Worm (Caenorhabditis elegans) whole organism, L2 larva: ENCODE measurements around the gene hpo-36.

Experiments used
- ZK546.5 ChIP-seq: sonication (generic microtip); optimal IDR thresholded peaks from 2 replicates; lab custom pipeline; 2017; ENCODE audit warnings: missing biosample characterization, missing genetic modification characterization
- ama-1 ChIP-seq: fragments of 150-350 bp; optimal IDR thresholded peaks from 2 replicates; lab custom pipeline; 2018; ENCODE audit warnings: inconsistent platforms
- egl-27 ChIP-seq: sonication (generic microtip); optimal IDR thresholded peaks from 3 replicates; lab custom pipeline; 2017; ENCODE audit warnings: missing biosample characterization, missing genetic modification reagents, missing genetic modification characterization
- fos-1 ChIP-seq: fragments of 150-350 bp; optimal IDR thresholded peaks from 2 replicates; lab custom pipeline; 2014; ENCODE audit warnings: missing biosample characterization, missing genetic modification characterization
- lsy-2 ChIP-seq, 2 experiments: fragments of 150-350 bp in 1 of 2; sonication (generic microtip) in 1 of 2; optimal IDR thresholded peaks; 2 replicates each; lab custom pipeline; 2014 to 2017; ENCODE audit warnings: missing biosample characterization in 2 of 2, missing genetic modification characterization in 2 of 2
- mab-5 ChIP-seq: fragments of 150-350 bp; optimal IDR thresholded peaks from 2 replicates; lab custom pipeline; 2014; ENCODE audit warnings: missing biosample characterization, missing genetic modification characterization
- mdl-1 ChIP-seq, 2 experiments: fragments of 150-350 bp in 1 of 2; sonication (generic microtip) in 1 of 2; optimal IDR thresholded peaks; 2 replicates each; lab custom pipeline; 2017; ENCODE audit warnings: missing biosample characterization in 2 of 2, missing genetic modification characterization in 2 of 2
- skn-1 ChIP-seq: sonication (generic microtip); optimal IDR thresholded peaks from 2 replicates; lab custom pipeline; 2017; ENCODE audit warnings: missing biosample characterization, missing genetic modification characterization
- unc-39 ChIP-seq: fragments of 150-350 bp; optimal IDR thresholded peaks from 2 replicates; lab custom pipeline; 2014; ENCODE audit warnings: missing biosample characterization, missing genetic modification characterization
- unc-62 ChIP-seq: fragments of 150-350 bp; optimal IDR thresholded peaks from 2 replicates; lab custom pipeline; 2014; ENCODE audit warnings: missing biosample characterization, missing genetic modification reagents, missing genetic modification characterization
- zag-1 ChIP-seq: fragments of 150-350 bp; optimal IDR thresholded peaks from 2 replicates; lab custom pipeline; 2014; ENCODE audit warnings: missing biosample characterization, missing genetic modification characterization
- ztf-11 ChIP-seq: sonication (generic microtip); optimal IDR thresholded peaks from 2 replicates; lab custom pipeline; 2017; ENCODE audit warnings: missing biosample characterization, missing genetic modification characterization

ce11 chrV:3698497-3698896 lies 40.7 kb downstream of the hpo-36 start:
- TF ChIP-seq fos-1 (tag; lab: Kevin White, UChicago) (no peak), unc-62 (GFP tag; lab: Kevin White, UChicago) (no peak), ZK546.5 (tag; lab: Kevin White, UChicago) (no peak), lsy-2 (tag; optimal IDR thresholded peaks at IDR 0.05; lab: Kevin White, UChicago) (no peak), ztf-11 (tag; lab: Kevin White, UChicago) (no peak), egl-27 (tag; lab: Kevin White, UChicago) (no peak), zag-1 (tag; lab: Kevin White, UChicago) (no peak), mdl-1 (tag; optimal IDR thresholded peaks at IDR 0.05; lab: Kevin White, UChicago) (no peak), mab-5 (tag; lab: Kevin White, UChicago) (no peak), ama-1 (lab: Kevin White, UChicago) (no peak), unc-39 (tag; lab: Kevin White, UChicago) (no peak), skn-1 (tag; lab: Kevin White, UChicago) (no peak)
